Worm (Caenorhabditis elegans) whole organism, L2 larva: ENCODE data around the gene F56C4.1.
"Not testable (repeated sequence)": the region's sequence is repeated elsewhere in the genome, so short reads cannot be mapped to it uniquely, and the experiment has no call there.

ENCODE experiments used
- F13H6.1 ChIP-seq: sonication (generic microtip); optimal IDR thresholded peaks from 2 replicates; lab custom pipeline; 2016; ENCODE audit warnings: missing genetic modification characterization, missing compliant biosample characterization
- ceh-82 ChIP-seq: fragments of 150-350 bp; optimal IDR thresholded peaks from 2 replicates; lab custom pipeline; 2014; ENCODE audit warnings: missing biosample characterization, missing genetic modification characterization
- dmd-4 ChIP-seq: sonication (generic microtip); optimal IDR thresholded peaks from 2 replicates; lab custom pipeline; 2017; ENCODE audit warnings: missing biosample characterization, missing genetic modification characterization
- egl-27 ChIP-seq: sonication (generic microtip); optimal IDR thresholded peaks from 3 replicates; lab custom pipeline; 2017; ENCODE audit warnings: missing biosample characterization, missing genetic modification reagents, missing genetic modification characterization
- elt-1 ChIP-seq: fragments of 150-350 bp; optimal IDR thresholded peaks from 2 replicates; lab custom pipeline; 2014; ENCODE audit warnings: missing biosample characterization, missing genetic modification characterization
- lin-11 ChIP-seq: fragments of 150-350 bp; sonication (generic microtip); optimal IDR thresholded peaks from 2 replicates; lab custom pipeline; 2014; ENCODE audit warnings: missing biosample characterization, missing genetic modification characterization, inconsistent platforms, mixed read lengths
- nhr-10 ChIP-seq: sonication (generic microtip); optimal IDR thresholded peaks from 2 replicates; lab custom pipeline; 2017; ENCODE audit warnings: missing biosample characterization, missing genetic modification characterization
- nhr-11 ChIP-seq: fragments of 150-350 bp; optimal IDR thresholded peaks from 2 replicates; lab custom pipeline; 2014; ENCODE audit warnings: missing biosample characterization, missing genetic modification characterization
- nhr-12 ChIP-seq: fragments of 150-350 bp; optimal IDR thresholded peaks from 2 replicates; lab custom pipeline; 2014; ENCODE audit warnings: missing biosample characterization, missing genetic modification characterization
- peb-1 ChIP-seq: fragments of 150-350 bp; optimal IDR thresholded peaks from 2 replicates; lab custom pipeline; 2014; ENCODE audit warnings: missing biosample characterization, missing genetic modification characterization
- skn-1 ChIP-seq: sonication (generic microtip); optimal IDR thresholded peaks from 2 replicates; lab custom pipeline; 2017; ENCODE audit warnings: missing biosample characterization, missing genetic modification characterization
- sma-3 ChIP-seq: sonication (generic microtip); optimal IDR thresholded peaks from 2 replicates; lab custom pipeline; 2016; ENCODE audit warnings: missing genetic modification reagents, missing genetic modification characterization, missing compliant biosample characterization
- sma-9 ChIP-seq, 2 experiments: fragments of 150-350 bp in 1 of 2; sonication (generic microtip) in 1 of 2; optimal IDR thresholded peaks; 2 replicates each; lab custom pipeline; 2014 to 2016; ENCODE audit warnings: missing genetic modification characterization in 2 of 2, mild to moderate bottlenecking in 1 of 2, missing biosample characterization in 1 of 2, missing compliant biosample characterization in 1 of 2, missing genetic modification reagents in 1 of 2, moderate library complexity in 1 of 2
- snpc-4 ChIP-seq: fragments of 150-350 bp; optimal IDR thresholded peaks from 2 replicates; lab custom pipeline; 2014; ENCODE audit warnings: missing biosample characterization, missing genetic modification characterization
- unc-55 ChIP-seq: fragments of 150-350 bp; sonication (generic microtip); optimal IDR thresholded peaks from 3 replicates; lab custom pipeline; 2014; ENCODE audit warnings: missing biosample characterization, missing genetic modification reagents, missing genetic modification characterization
- ztf-4 ChIP-seq: fragments of 150-350 bp; optimal IDR thresholded peaks from 2 replicates; lab custom pipeline; 2014; ENCODE audit warnings: missing biosample characterization, missing genetic modification characterization

The F56C4.1 gene

DNA sequence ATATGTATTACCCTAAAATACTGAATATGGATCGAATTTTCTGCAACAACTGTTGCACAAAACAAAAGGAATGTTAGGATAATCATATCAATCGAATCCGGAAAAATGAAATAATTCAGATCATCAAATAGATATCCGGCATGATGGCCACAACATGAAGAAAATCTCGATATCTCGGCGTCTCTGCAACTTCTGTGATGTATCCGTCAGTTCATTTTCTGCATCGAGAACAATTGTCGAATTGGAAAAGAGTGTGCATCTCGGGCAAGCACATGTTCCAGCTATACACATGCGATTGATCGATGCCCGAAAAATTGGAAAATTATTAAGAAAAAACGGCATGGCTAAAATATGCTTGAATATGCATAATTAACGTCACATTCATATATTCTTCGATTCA, 49.0 kb downstream of the F56C4.1 start, which contains the start of the genes K08C7.6 and R102.1:
Gene K08C7.6 (minus strand): TSS at position 101 of the 400 bp plus-strand sequence.
Gene R102.1 (plus strand): TSS at position 291 of the 400 bp plus-strand sequence.
- no peak for TF ChIP-seq nhr-10 (tag; lab: Kevin White, UChicago)
- no peak for TF ChIP-seq lin-11 (tag; lab: Kevin White, UChicago)
- no peak for TF ChIP-seq dmd-4
- TF ChIP-seq F13H6.1 (tag; lab: Kevin White, UChicago) = no peak
- no peak for TF ChIP-seq ztf-4
- TF ChIP-seq unc-55 (GFP tag; lab: Kevin White, UChicago) = no peak
- no peak for TF ChIP-seq elt-1 (tag; lab: Kevin White, UChicago)
- no peak for TF ChIP-seq nhr-11 (tag; lab: Kevin White, UChicago)
- no peak for TF ChIP-seq peb-1 (tag; lab: Kevin White, UChicago)
- TF ChIP-seq snpc-4 (tag; lab: Kevin White, UChicago) = no peak
- no peak for TF ChIP-seq ceh-82 (tag; lab: Kevin White, UChicago)
- no peak for TF ChIP-seq sma-9 (GFP tag; optimal IDR thresholded peaks at IDR 0.05; lab: Kevin White, UChicago)
- no peak for TF ChIP-seq sma-9 (tag; optimal IDR thresholded peaks at IDR 0.05; lab: Kevin White, UChicago)
- no peak for TF ChIP-seq nhr-12 (tag; lab: Kevin White, UChicago)
- TF ChIP-seq egl-27 = no peak

DNA sequence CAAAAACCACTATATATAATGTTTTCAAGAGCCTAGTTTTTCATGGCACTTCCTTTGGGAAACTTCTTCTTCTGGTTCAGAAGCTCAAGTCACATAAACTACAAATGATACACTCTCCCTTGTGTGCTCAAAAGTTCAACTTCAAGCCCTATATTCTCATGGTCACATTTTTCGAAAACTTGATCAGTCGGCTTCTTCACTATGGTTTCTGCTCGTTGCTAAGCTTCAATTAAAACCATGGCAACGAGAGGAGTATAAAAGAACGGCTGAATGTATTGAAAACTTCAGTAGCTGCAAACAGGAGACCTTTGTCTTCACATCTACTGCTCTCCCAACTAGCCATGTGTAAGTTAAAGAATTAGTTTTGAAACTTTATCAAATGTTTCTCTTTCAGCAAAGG, 50.6 kb downstream of the F56C4.1 start, which contains the start of gene R102.2:
Gene R102.2 (plus strand): TSS at position 301 of the 400 bp plus-strand sequence.
- not testable (repeated sequence) for TF ChIP-seq skn-1 (tag; lab: Kevin White, UChicago); sma-3; unc-55 (GFP tag; lab: Kevin White, UChicago)
- TF ChIP-seq, all 48 proteins: peak for 0; not testable (repeated sequence) for 48
